Worm (Caenorhabditis elegans): ENCODE data around the gene C10A4.7.

ce11 chrX:7398584-7398983 lies 16.7 kb downstream of the C10A4.7 start, which contains the start of gene C10A4.10:
- no peak for TF ChIP-seq ztf-11 (tag; optimal IDR thresholded peaks at IDR 0.05)
- TF ChIP-seq lin-39 (tag; optimal IDR thresholded peaks at IDR 0.05): no peak
- TF ChIP-seq elt-1 (tag; optimal IDR thresholded peaks at IDR 0.05): no peak
- no peak for TF ChIP-seq egl-27 (tag; optimal IDR thresholded peaks at IDR 0.05)
- no peak for TF ChIP-seq nhr-11 (tag; optimal IDR thresholded peaks at IDR 0.05)
- no peak for TF ChIP-seq sea-2 (GFP tag; optimal IDR thresholded peaks at IDR 0.05)
- no peak for TF ChIP-seq elt-3 (tag; optimal IDR thresholded peaks at IDR 0.05)
- TF ChIP-seq unc-39 (tag; optimal IDR thresholded peaks at IDR 0.05): no peak

All from whole organism, L3 larva.